Fruit fly (Drosophila melanogaster): ENCODE results near the gene CG4199.

Gene CG4199

dm6 chrX:2061119-2061518 is 12.2 kb downstream of the CG4199 start (continued):
- TF ChIP-seq nom (GFP tag; optimal IDR thresholded peaks at IDR 0.05) (peak; percentile 27), cad (GFP tag; optimal IDR thresholded peaks at IDR 0.05) (no peak), Taf1 (GFP tag; IDR thresholded peaks at IDR 0.05) (no peak), Dll (GFP tag; IDR thresholded peaks at IDR 0.05; ENCODE audit: partially characterized antibody) (no peak), mld (GFP tag; IDR thresholded peaks at IDR 0.05; ENCODE audit: partially characterized antibody) (no peak), Vsx1 (GFP tag; optimal IDR thresholded peaks at IDR 0.05) (no peak), CG17829 (tag; optimal IDR thresholded peaks at IDR 0.05) (peak; percentile 34), ewg (GFP tag; optimal IDR thresholded peaks at IDR 0.05) (no peak), HLH4C (GFP tag; IDR thresholded peaks at IDR 0.05; ENCODE audit: partially characterized antibody) (no peak), CG1603 (tag; optimal IDR thresholded peaks at IDR 0.05) (no peak), Abd-B (GFP tag; optimal IDR thresholded peaks at IDR 0.05) (no peak), CG8765 (GFP tag; IDR thresholded peaks at IDR 0.05) (no peak), CG16863 (GFP tag; optimal IDR thresholded peaks at IDR 0.05) (peak; percentile 18), Hand (GFP tag; optimal IDR thresholded peaks at IDR 0.05) (no peak), CG6272 (GFP tag; IDR thresholded peaks at IDR 0.05) (no peak), Spps (tag; optimal IDR thresholded peaks at IDR 0.05) (no peak), bbx (GFP tag; IDR thresholded peaks at IDR 0.05; ENCODE audit: partially characterized antibody) (no peak), phol (tag; optimal IDR thresholded peaks at IDR 0.05) (peak; percentile 88), CG13894 (tag; optimal IDR thresholded peaks at IDR 0.05) (no peak), ci (GFP tag; IDR thresholded peaks at IDR 0.05) (peak; percentile 68; the same call in 2 of the 3 replicates), CG13424 (tag; optimal IDR thresholded peaks at IDR 0.05) (peak; percentile 61), dm (GFP tag; optimal IDR thresholded peaks at IDR 0.05) (no peak), CrebB (tag; optimal IDR thresholded peaks at IDR 0.05) (peak; percentile 35), CG8924 (tag; optimal IDR thresholded peaks at IDR 0.05) (peak; percentile 40), sima (GFP tag; optimal IDR thresholded peaks at IDR 0.05) (no peak), nerfin-2 (GFP tag; IDR thresholded peaks at IDR 0.05; ENCODE audit: partially characterized antibody) (no peak), Ravus (GFP tag; IDR thresholded peaks at IDR 0.05) (no peak), Fer1 (GFP tag; optimal IDR thresholded peaks at IDR 0.05) (peak; percentile 61), CG8359 (GFP tag; optimal IDR thresholded peaks at IDR 0.05; ENCODE audit: borderline replicate concordance) (peak; percentile 8), tup (GFP tag; optimal IDR thresholded peaks at IDR 0.05) (no peak), CG9797 (GFP tag; optimal IDR thresholded peaks at IDR 0.05) (no peak), Hr78 (GFP tag; optimal IDR thresholded peaks at IDR 0.05) (peak in 1 of 2 experiments; percentile 18), CG5953 (GFP tag; IDR thresholded peaks at IDR 0.05) (no peak), CG17359 (tag; optimal IDR thresholded peaks at IDR 0.05) (peak; percentile 49), Dek (tag; optimal IDR thresholded peaks at IDR 0.05) (peak; percentile 38), CG43689 (GFP tag; IDR thresholded peaks at IDR 0.05) (no peak), CG11695 (GFP tag; IDR thresholded peaks at IDR 0.05) (0 out of 3 replicates have a peak, but pooled peaks have one; percentile 21), CG18476 (GFP tag; optimal IDR thresholded peaks at IDR 0.05) (no peak), Hr51 (GFP tag; optimal IDR thresholded peaks at IDR 0.05) (peak in 1 of 2 experiments; percentile 36), CG12236 (GFP tag; optimal IDR thresholded peaks at IDR 0.05) (peak; percentile 20), sens-2 (GFP tag; IDR thresholded peaks at IDR 0.05) (no peak), Trl (optimal IDR thresholded peaks at IDR 0.05) (no peak), Trl (GFP tag; optimal IDR thresholded peaks at IDR 0.05) (peak; percentile 17), usp (GFP tag; optimal IDR thresholded peaks at IDR 0.05) (no peak), Ets65A (GFP tag) (peak; percentile 93), CG17186 (GFP tag; optimal IDR thresholded peaks at IDR 0.05) (no peak), vnd (GFP tag; IDR thresholded peaks at IDR 0.05; ENCODE audit: partially characterized antibody) (no peak), en (GFP tag; optimal IDR thresholded peaks at IDR 0.05) (no peak), lmd (GFP tag; IDR thresholded peaks at IDR 0.05) (0 out of 2 replicates have a peak, but pooled peaks have one; percentile 18), unpg (GFP tag; optimal IDR thresholded peaks at IDR 0.05) (peak; percentile 56)

All from whole organism, embryonic.